Worm (Caenorhabditis elegans) whole organism, L4 larva: ENCODE data around the gene T25F10.4.
A peak's percentile ranks its signal among the peaks of the same experiment; 100 is the strongest.

Source experiments
- F10B5.3 ChIP-seq: sonication (generic microtip); optimal IDR thresholded peaks from 2 replicates; lab custom pipeline; 2016; ENCODE audit warnings: mild to moderate bottlenecking, missing genetic modification characterization, missing compliant biosample characterization
- F37D6.2 ChIP-seq: sonication (generic microtip); optimal IDR thresholded peaks from 2 replicates; lab custom pipeline; 2016; ENCODE audit warnings: mild to moderate bottlenecking, missing genetic modification characterization, missing compliant biosample characterization
- F49E8.2 ChIP-seq: sonication (generic microtip); optimal IDR thresholded peaks from 2 replicates; lab custom pipeline; 2016; ENCODE audit warnings: missing compliant biosample characterization, mild to moderate bottlenecking, missing genetic modification characterization, borderline replicate concordance
- R02D3.7 ChIP-seq: fragments of 150-350 bp; sonication (generic microtip); optimal IDR thresholded peaks from 3 replicates; lab custom pipeline; 2014; ENCODE audit warnings: missing biosample characterization, missing genetic modification characterization
- T26A8.4 ChIP-seq: fragments of 200-800 bp; sonication (Bioruptor generic); IDR thresholded peaks from 2 replicates; pipeline ENCODE4 v1.3.6; 2022; ENCODE audit warnings: missing genetic modification characterization, missing compliant biosample characterization
- Y5F2A.4 ChIP-seq: fragments of 200-800 bp; sonication (Bioruptor generic); optimal IDR thresholded peaks from 2 replicates; lab custom pipeline; 2018; ENCODE audit warnings: mild to moderate bottlenecking, missing genetic modification characterization, missing compliant biosample characterization
- Y75B8A.6 ChIP-seq: fragments of 200-800 bp; sonication (Bioruptor generic); IDR thresholded peaks from 2 replicates; pipeline ENCODE4 v1.3.6; 2022; ENCODE audit warnings: missing genetic modification reagents, missing genetic modification characterization, missing compliant biosample characterization
- aha-1 ChIP-seq: fragments of 150-350 bp; peaks from one replicate; lab custom pipeline; 2014; ENCODE audit warnings: missing biosample characterization, missing genetic modification characterization
- arid-1 ChIP-seq: fragments of 200-800 bp; sonication (Bioruptor generic); conservative IDR thresholded peaks from 2 replicates; pipeline ENCODE4 v1.3.6; 2022; ENCODE audit warnings: missing genetic modification reagents, missing genetic modification characterization, missing compliant biosample characterization
- ceh-44 ChIP-seq: fragments of 200-800 bp; sonication (Bioruptor generic); IDR thresholded peaks from 2 replicates; pipeline ENCODE4 v1.3.6; 2022; ENCODE audit warnings: missing genetic modification reagents, missing genetic modification characterization, missing compliant biosample characterization
- cey-2 ChIP-seq: sonication (generic microtip); optimal IDR thresholded peaks from 3 replicates; lab custom pipeline; 2017; ENCODE audit warnings: missing genetic modification characterization, mild to moderate bottlenecking, missing compliant biosample characterization, antibody characterized with exemption, borderline replicate concordance; ENCODE audit not compliant: insufficient read depth
- dmd-8 ChIP-seq: fragments of 200-800 bp; sonication (Bioruptor generic); IDR thresholded peaks from 2 replicates; pipeline ENCODE4 v1.3.6; 2022; ENCODE audit warnings: missing genetic modification characterization, missing compliant biosample characterization
- egl-43 ChIP-seq: fragments of 200-800 bp; sonication (Bioruptor generic); IDR thresholded peaks from 2 replicates; pipeline ENCODE4 v1.3.6; 2022; ENCODE audit warnings: missing genetic modification reagents, missing genetic modification characterization, missing compliant biosample characterization
- fos-1 ChIP-seq: fragments of 150-350 bp; optimal IDR thresholded peaks from 2 replicates; lab custom pipeline; 2014; ENCODE audit warnings: missing biosample characterization, missing genetic modification characterization
- hlh-11 ChIP-seq: fragments of 200-800 bp; sonication (Bioruptor generic); optimal IDR thresholded peaks from 2 replicates; lab custom pipeline; 2018; ENCODE audit warnings: mild to moderate bottlenecking, missing genetic modification characterization, missing compliant biosample characterization
- hlh-30 ChIP-seq: sonication (generic microtip); optimal IDR thresholded peaks from 2 replicates; lab custom pipeline; 2017; ENCODE audit warnings: antibody characterized with exemption, mild to moderate bottlenecking, missing genetic modification characterization, missing compliant biosample characterization; ENCODE audit not compliant: insufficient read depth
- lin-1 ChIP-seq: fragments of 200-800 bp; sonication (Bioruptor generic); IDR thresholded peaks from 2 replicates; pipeline ENCODE4 v1.3.6; 2022; ENCODE audit warnings: missing genetic modification reagents, missing genetic modification characterization, missing compliant biosample characterization
- lin-15B ChIP-seq: fragments of 150-350 bp; sonication (generic microtip); optimal IDR thresholded peaks from 3 replicates; lab custom pipeline; 2014; ENCODE audit warnings: missing biosample characterization, missing genetic modification characterization
- madf-9 ChIP-seq: fragments of 200-800 bp; sonication (Bioruptor generic); conservative IDR thresholded peaks from 2 replicates; pipeline ENCODE4 v1.3.6; 2022; ENCODE audit warnings: missing genetic modification reagents, missing genetic modification characterization, missing compliant biosample characterization
- mdl-1 ChIP-seq, 2 experiments: fragments of 150-350 bp in 1 of 2; sonication (generic microtip) in 1 of 2; optimal IDR thresholded peaks; 2 replicates each; lab custom pipeline; 2014 to 2017; ENCODE audit warnings: missing biosample characterization in 2 of 2, missing genetic modification characterization in 2 of 2
- mes-2 ChIP-seq: sonication (generic microtip); optimal IDR thresholded peaks from 2 replicates; lab custom pipeline; 2016; ENCODE audit warnings: missing genotype, mild to moderate bottlenecking, missing genetic modification characterization, missing compliant biosample characterization; ENCODE audit not compliant: poor library complexity, severe bottlenecking
- nhr-102 ChIP-seq: sonication (generic microtip); optimal IDR thresholded peaks from 2 replicates; lab custom pipeline; 2016; ENCODE audit warnings: mild to moderate bottlenecking, missing genetic modification characterization, moderate library complexity, missing compliant biosample characterization
- nhr-11 ChIP-seq: fragments of 150-350 bp; optimal IDR thresholded peaks from 2 replicates; lab custom pipeline; 2014; ENCODE audit warnings: missing biosample characterization, missing genetic modification characterization
- nhr-41 ChIP-seq: fragments of 200-800 bp; sonication (Bioruptor generic); IDR thresholded peaks from 2 replicates; pipeline ENCODE4 v1.3.6; 2022; ENCODE audit warnings: missing genetic modification reagents, missing genetic modification characterization, missing compliant biosample characterization
- nhr-42 ChIP-seq: fragments of 200-800 bp; sonication (Bioruptor generic); IDR thresholded peaks from 2 replicates; pipeline ENCODE4 v1.3.6; 2022; ENCODE audit warnings: missing genetic modification characterization, missing compliant biosample characterization
- nhr-48 ChIP-seq: sonication (generic microtip); optimal IDR thresholded peaks from 2 replicates; lab custom pipeline; 2016; ENCODE audit warnings: mild to moderate bottlenecking, missing genetic modification characterization, missing compliant biosample characterization
- nhr-76 ChIP-seq: fragments of 150-350 bp; optimal IDR thresholded peaks from 2 replicates; lab custom pipeline; 2014; ENCODE audit warnings: missing biosample characterization, missing genetic modification characterization
- spr-3 ChIP-seq: fragments of 200-800 bp; sonication (Bioruptor generic); optimal IDR thresholded peaks from 2 replicates; lab custom pipeline; 2018; ENCODE audit warnings: mild to moderate bottlenecking, missing genetic modification characterization, missing compliant biosample characterization
- tag-97 ChIP-seq: fragments of 200-800 bp; sonication (Bioruptor generic); IDR thresholded peaks from 2 replicates; pipeline ENCODE4 v1.3.6; 2022; ENCODE audit warnings: missing genetic modification characterization, missing compliant biosample characterization
- unc-130 ChIP-seq: sonication (generic microtip); optimal IDR thresholded peaks from 2 replicates; lab custom pipeline; 2016; ENCODE audit warnings: missing genetic modification reagents, missing genetic modification characterization, missing compliant biosample characterization
- unc-62 ChIP-seq, 3 experiments: fragments of 150-350 bp in 1 of 3; sonication (generic microtip); optimal IDR thresholded peaks in 2 of 3; peaks in 1 of 3; 1 replicate in 1 of 3; 2 replicates in 2 of 3; lab custom pipeline; 2014 to 2017; ENCODE audit warnings: missing biosample characterization in 3 of 3, missing genetic modification characterization in 3 of 3, missing genetic modification reagents in 3 of 3, missing genotype in 1 of 3
- zfp-3 ChIP-seq: fragments of 200-800 bp; sonication (Bioruptor generic); conservative IDR thresholded peaks from 2 replicates; pipeline ENCODE4 v1.3.6; 2022; ENCODE audit warnings: missing genetic modification reagents, missing genetic modification characterization, missing compliant biosample characterization
- zip-2 ChIP-seq: fragments of 150-350 bp; optimal IDR thresholded peaks from 2 replicates; lab custom pipeline; 2014; ENCODE audit warnings: missing biosample characterization, missing genetic modification characterization

T25F10.4 gene

DNA sequence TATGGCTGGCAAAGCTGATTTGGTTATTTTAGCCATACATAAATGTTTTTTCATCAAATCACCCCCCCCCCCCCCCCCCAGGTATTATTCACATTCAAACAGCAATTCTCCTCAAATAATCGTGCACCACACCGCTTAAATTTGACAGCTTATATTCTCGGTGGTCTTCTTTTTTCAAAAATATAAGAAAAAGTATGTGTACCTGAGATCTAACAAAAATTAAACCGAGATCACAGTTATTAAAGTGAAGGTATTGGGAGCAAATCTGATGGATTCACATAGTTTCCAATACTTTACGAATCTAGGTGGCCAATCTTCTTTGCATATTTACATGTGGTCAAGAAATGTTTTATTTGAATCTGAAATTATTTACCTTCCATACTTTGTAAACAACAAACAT, 17.9 kb upstream of the T25F10.4 start, which contains the start of gene ZC404.15:
TSS of gene ZC404.15 (plus strand) at position 301 of the 400 bp plus-strand sequence.
- TF ChIP-seq aha-1 (tag; lab: Kevin White, UChicago) = peak; percentile 47
- TF ChIP-seq nhr-41 (GFP tag; lab: Robert Waterston, UW) = no peak
- no peak for TF ChIP-seq F10B5.3 (tag; lab: Kevin White, UChicago)
- no peak for TF ChIP-seq zip-2 (tag; lab: Kevin White, UChicago)
- TF ChIP-seq nhr-102 (tag; lab: Kevin White, UChicago) = no peak
- no peak for TF ChIP-seq mdl-1 (tag; optimal IDR thresholded peaks at IDR 0.05; lab: Kevin White, UChicago)

DNA sequence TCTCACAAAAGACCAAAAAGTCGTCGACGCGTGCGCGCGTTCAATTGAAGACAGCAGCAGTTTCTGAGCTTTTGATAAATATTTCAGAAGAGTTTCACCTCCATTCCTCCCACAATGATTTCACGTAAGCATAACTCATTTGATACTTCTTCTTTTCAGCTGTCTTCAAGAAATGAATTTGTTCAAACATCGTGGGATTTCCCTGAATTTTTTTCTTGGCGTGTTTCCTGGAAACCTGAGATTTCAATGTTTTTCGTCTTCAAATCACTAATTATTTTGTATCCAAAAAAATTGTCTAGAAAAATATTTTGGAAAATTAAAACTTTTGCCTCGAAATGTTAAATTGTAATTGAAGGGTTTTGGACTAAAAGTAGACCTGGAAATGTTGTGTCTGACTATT, 16.2 kb upstream of the T25F10.4 start:
- TF ChIP-seq zfp-3 (GFP tag; lab: Robert Waterston, UW) = no peak
- TF ChIP-seq unc-130 (GFP tag; lab: Kevin White, UChicago) = no peak
- no peak for TF ChIP-seq Y75B8A.6 (GFP tag; lab: Robert Waterston, UW)
- no peak for TF ChIP-seq arid-1 (GFP tag; lab: Robert Waterston, UW)
- TF ChIP-seq F49E8.2 (tag; lab: Kevin White, UChicago) = no peak
- no peak for TF ChIP-seq nhr-11 (tag; lab: Kevin White, UChicago)

DNA sequence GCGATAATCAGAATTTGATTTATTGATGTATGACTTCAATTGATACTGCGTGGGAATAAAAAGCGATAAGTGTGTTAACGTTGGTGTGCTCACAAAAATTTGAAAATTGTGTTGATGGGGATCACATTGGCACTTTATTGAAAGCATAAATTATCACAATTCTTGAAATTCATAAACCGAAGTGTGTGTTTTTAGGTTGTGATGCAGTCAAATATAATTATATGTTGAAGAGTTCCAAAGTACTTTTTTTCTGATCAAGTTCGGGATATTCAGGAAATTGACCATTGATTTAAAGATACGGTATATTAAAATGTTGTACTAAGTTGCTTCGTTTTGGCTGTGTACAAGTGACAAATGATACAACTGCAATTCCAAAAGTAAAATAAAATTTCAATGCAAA, 13.4 kb upstream of the T25F10.4 start, which contains the start of gene srh-28:
TSS of gene srh-28 (minus strand) at position 101 of the 400 bp plus-strand sequence.
- TF ChIP-seq zip-2 (tag; lab: Kevin White, UChicago) (no peak), hlh-30 (tag; lab: Kevin White, UChicago) (no peak), nhr-76 (tag; lab: Kevin White, UChicago) (no peak), spr-3 (GFP tag; lab: Kevin White, UChicago) (no peak), unc-62 (GFP tag; optimal IDR thresholded peaks at IDR 0.05 in 1 of 2; lab: Kevin White, UChicago) (peak in 1 of 2 experiments; percentile 22), unc-62 (tag; optimal IDR thresholded peaks at IDR 0.05; lab: Kevin White, UChicago) (no peak)

DNA sequence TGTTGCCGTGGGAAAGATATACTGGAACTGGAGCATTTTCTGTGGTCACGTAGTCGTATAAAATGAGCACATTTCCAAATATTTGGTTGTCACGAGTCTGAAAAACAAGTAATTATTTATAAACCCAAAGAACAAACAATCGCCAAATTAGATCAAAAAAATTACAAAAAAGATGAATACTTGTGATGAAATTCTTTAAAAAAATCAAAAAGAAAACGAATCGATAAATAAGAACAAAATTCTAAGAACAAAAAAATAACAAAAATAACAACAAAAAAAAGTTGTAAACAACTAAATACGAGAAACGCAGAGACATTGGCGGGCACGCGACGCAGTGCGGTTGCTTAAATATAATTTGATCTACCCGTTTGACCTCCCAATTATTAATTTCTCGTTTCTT, 11.5 kb upstream of the T25F10.4 start, which contains the start of gene ZC404.16:
TSS of gene ZC404.16 (minus strand) at position 101 of the 400 bp plus-strand sequence.
- TF ChIP-seq nhr-42 (no peak), T26A8.4 (no peak), cey-2 (no peak), zfp-3 (GFP tag; lab: Robert Waterston, UW) (no peak), unc-62 (GFP tag; optimal IDR thresholded peaks at IDR 0.05 in 1 of 2; lab: Kevin White, UChicago) (no peak), unc-62 (tag; optimal IDR thresholded peaks at IDR 0.05; lab: Kevin White, UChicago) (no peak), ceh-44 (no peak), madf-9 (GFP tag; lab: Robert Waterston, UW) (no peak), Y75B8A.6 (GFP tag; lab: Robert Waterston, UW) (no peak), Y5F2A.4 (no peak), hlh-11 (tag; lab: Kevin White, UChicago) (no peak), mes-2 (tag; lab: Kevin White, UChicago) (no peak), lin-15B (tag; lab: Kevin White, UChicago) (no peak), F37D6.2 (tag; lab: Kevin White, UChicago) (no peak), nhr-41 (GFP tag; lab: Robert Waterston, UW) (no peak), lin-1 (GFP tag; lab: Robert Waterston, UW) (no peak), egl-43 (GFP tag; lab: Robert Waterston, UW) (no peak)

DNA sequence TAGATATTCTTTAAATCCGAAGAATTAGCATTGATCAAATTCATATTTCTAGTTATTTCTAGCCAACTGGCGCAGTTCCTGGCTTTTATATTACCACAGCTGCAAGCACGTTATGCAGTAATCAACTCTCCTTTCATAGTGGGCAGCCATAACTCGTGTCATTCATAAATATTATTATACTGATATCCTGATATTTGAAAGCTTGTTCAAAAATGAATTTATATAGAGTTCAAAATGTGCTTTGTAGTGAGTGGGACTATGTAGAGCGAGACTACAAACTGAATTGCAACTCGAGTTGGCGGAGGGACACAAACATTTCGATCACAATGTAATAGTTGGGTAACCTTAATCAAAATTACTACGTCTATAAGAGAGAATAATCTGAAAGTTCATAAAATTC, 9.4 kb upstream of the T25F10.4 start, which contains the start of gene srh-30:
TSS of gene srh-30 (minus strand) at position 101 of the 400 bp plus-strand sequence.
- no peak for TF ChIP-seq fos-1 (tag; lab: Kevin White, UChicago)
- TF ChIP-seq tag-97 (GFP tag; lab: Robert Waterston, UW) = no peak
- TF ChIP-seq Y75B8A.6 (GFP tag; lab: Robert Waterston, UW) = no peak
- no peak for TF ChIP-seq nhr-102 (tag; lab: Kevin White, UChicago)
- no peak for TF ChIP-seq R02D3.7 (tag; lab: Kevin White, UChicago)
- no peak for TF ChIP-seq egl-43 (GFP tag; lab: Robert Waterston, UW)
- TF ChIP-seq mdl-1 (tag; optimal IDR thresholded peaks at IDR 0.05; lab: Kevin White, UChicago) = no peak
- TF ChIP-seq lin-1 (GFP tag; lab: Robert Waterston, UW) = no peak
- TF ChIP-seq madf-9 (GFP tag; lab: Robert Waterston, UW) = no peak
- no peak for TF ChIP-seq nhr-48 (tag; lab: Kevin White, UChicago)
- no peak for TF ChIP-seq dmd-8 (GFP tag; lab: Robert Waterston, UW)
- TF ChIP-seq hlh-11 (tag; lab: Kevin White, UChicago) = no peak
